Worm (Caenorhabditis elegans) whole organism, mixed stage, embryonic: Measurements from ENCODE around the gene hda-6.
A peak's percentile ranks its signal among the peaks of the same experiment; 100 is the strongest.

Experiments
- nhr-12 ChIP-seq: fragments of 150-350 bp; optimal IDR thresholded peaks from 2 replicates; lab custom pipeline; 2014; ENCODE audit warnings: missing biosample characterization, missing genetic modification characterization
- pha-4 ChIP-seq: fragments of 150-350 bp; optimal IDR thresholded peaks from 2 replicates; lab custom pipeline; 2018; ENCODE audit warnings: missing biosample characterization, missing genetic modification reagents, missing genetic modification characterization

DNA sequence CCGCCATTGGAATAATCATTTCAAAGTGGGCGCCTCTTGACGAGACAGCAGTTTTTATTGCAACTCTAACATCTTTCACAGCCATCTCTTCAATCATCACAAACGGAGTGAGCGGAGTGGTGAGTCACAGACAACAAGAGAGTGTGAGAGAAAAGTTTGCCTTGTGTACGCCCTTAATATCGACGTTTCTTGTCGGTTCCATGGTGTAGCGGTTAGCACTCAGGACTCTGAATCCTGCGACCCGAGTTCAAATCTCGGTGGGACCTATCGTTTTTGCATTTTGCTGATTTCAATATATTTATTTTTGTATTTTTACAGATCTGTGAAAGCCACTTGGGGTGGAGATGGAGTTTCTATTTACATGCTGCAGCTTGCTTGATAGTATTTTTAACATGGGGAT lies 29.6 kb downstream of the hda-6 start:
- peak; percentile 12 for TF ChIP-seq nhr-12 (tag; lab: Kevin White, UChicago)
- TF ChIP-seq pha-4 (tag; lab: Kevin White, UChicago) = no peak
